Worm (Caenorhabditis elegans): ENCODE measurements around the gene gst-37.

- TF ChIP-seq lsy-2 (tag; optimal IDR thresholded peaks at IDR 0.05) (no peak), Y55F3AM.14 (GFP tag; optimal IDR thresholded peaks at IDR 0.05) (no peak), nhr-77 (tag; optimal IDR thresholded peaks at IDR 0.05) (no peak), F13H6.1 (tag; optimal IDR thresholded peaks at IDR 0.05) (no peak), ama-1 (optimal IDR thresholded peaks at IDR 0.05) (no peak), lin-13 (GFP tag; optimal IDR thresholded peaks at IDR 0.05) (no peak), nhr-11 (tag; optimal IDR thresholded peaks at IDR 0.05) (no peak), egl-27 (tag; optimal IDR thresholded peaks at IDR 0.05) (no peak), aly-2 (tag; optimal IDR thresholded peaks at IDR 0.05) (no peak), lin-39 (tag; optimal IDR thresholded peaks at IDR 0.05) (no peak), elt-3 (tag; optimal IDR thresholded peaks at IDR 0.05) (no peak), unc-62 (GFP tag; optimal IDR thresholded peaks at IDR 0.05) (no peak)
Measured at ce11 chrV:1921321-1921720, at the start of gene gst-37.
